Fruit fly (Drosophila melanogaster): ENCODE data around the gene Gr8a.

Gene Gr8a

DNA sequence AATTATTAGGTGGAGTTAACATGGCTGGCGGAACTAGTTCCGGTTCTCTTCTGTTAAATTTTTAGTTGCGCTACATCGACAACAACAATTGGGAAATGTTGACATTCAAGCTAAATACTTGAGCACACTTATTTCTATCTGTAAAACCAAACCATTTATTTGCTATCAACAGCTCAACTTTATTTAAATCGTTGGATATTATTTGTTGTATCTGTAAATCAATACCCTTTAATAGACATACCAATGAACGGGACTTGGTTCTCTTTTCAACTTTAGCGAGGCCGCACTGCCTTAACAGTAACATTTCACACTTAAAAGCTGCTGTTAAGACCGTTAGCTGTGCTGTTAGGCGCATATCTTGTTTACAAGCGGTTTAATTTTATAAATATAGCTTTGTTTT, 33.3 kb upstream of the Gr8a start, which contains the start of gene CG12106 (continued):
- TF ChIP-seq Hr51 (GFP tag; optimal IDR thresholded peaks at IDR 0.05) (peak in 1 of 2 experiments; percentile 48), sob (GFP tag; IDR thresholded peaks at IDR 0.05) (0 out of 2 replicates have a peak, but pooled peaks have one; percentile 13), Asciz (GFP tag; optimal IDR thresholded peaks at IDR 0.05) (no peak), CG9932 (GFP tag; IDR thresholded peaks at IDR 0.05) (no peak; the same call in none of the 2 replicates), Bteb2 (GFP tag; optimal IDR thresholded peaks at IDR 0.05) (no peak), salm (tag; optimal IDR thresholded peaks at IDR 0.05) (no peak), croc (GFP tag; conservative IDR thresholded peaks at IDR 0.05) (no peak; the same call in 2 of the 3 replicates), GATAe (GFP tag; conservative IDR thresholded peaks at IDR 0.05) (no peak), pros (GFP tag; optimal IDR thresholded peaks at IDR 0.05) (no peak), CG43689 (GFP tag; IDR thresholded peaks at IDR 0.05) (no peak), Hey (tag; optimal IDR thresholded peaks at IDR 0.05) (no peak), CG8089 (GFP tag; optimal IDR thresholded peaks at IDR 0.05) (no peak), crc (GFP tag; optimal IDR thresholded peaks at IDR 0.05) (peak; percentile 14), tna (GFP tag; IDR thresholded peaks at IDR 0.05; ENCODE audit: partially characterized antibody) (no peak), exex (tag; optimal IDR thresholded peaks at IDR 0.05) (peak; percentile 28), Antp (GFP tag; optimal IDR thresholded peaks at IDR 0.05) (no peak), CG17829 (tag; optimal IDR thresholded peaks at IDR 0.05) (peak; percentile 49), CG12104 (GFP tag; optimal IDR thresholded peaks at IDR 0.05) (no peak), NFAT (GFP tag; IDR thresholded peaks at IDR 0.05) (no peak), Hand (GFP tag; optimal IDR thresholded peaks at IDR 0.05) (no peak), sc (optimal IDR thresholded peaks at IDR 0.05) (no peak), sc (GFP tag; optimal IDR thresholded peaks at IDR 0.05) (no peak), ab (GFP tag; optimal IDR thresholded peaks at IDR 0.05) (no peak), CG13123 (GFP tag; optimal IDR thresholded peaks at IDR 0.05) (peak; percentile 20), HLHmδ (GFP tag; optimal IDR thresholded peaks at IDR 0.05) (no peak), Pdp1 (GFP tag; optimal IDR thresholded peaks at IDR 0.05) (peak in 1 of 2 experiments; percentile 20), Usf (GFP tag; optimal IDR thresholded peaks at IDR 0.05) (no peak), CG2875 (GFP tag; optimal IDR thresholded peaks at IDR 0.05) (no peak), CG17361 (GFP tag; IDR thresholded peaks at IDR 0.05) (peak; percentile 41; the same call in 1 of the 3 replicates), trem (tag; optimal IDR thresholded peaks at IDR 0.05) (peak; percentile 26), eve (GFP tag; optimal IDR thresholded peaks at IDR 0.05) (no peak), Oaz (GFP tag; IDR thresholded peaks at IDR 0.05) (peak; percentile 42; the same call in 1 of the 2 replicates), CG9797 (GFP tag; optimal IDR thresholded peaks at IDR 0.05) (no peak), maf-S (GFP tag; optimal IDR thresholded peaks at IDR 0.05) (no peak), CG10654 (GFP tag; optimal IDR thresholded peaks at IDR 0.05) (no peak), chm (GFP tag; IDR thresholded peaks at IDR 0.05) (no peak), otp (GFP tag; IDR thresholded peaks at IDR 0.05) (no peak), caup (GFP tag; optimal IDR thresholded peaks at IDR 0.05; ENCODE audit: severe bottlenecking) (no peak), eyg (GFP tag; optimal IDR thresholded peaks at IDR 0.05) (no peak), ttk (GFP tag; IDR thresholded peaks at IDR 0.05) (no peak), CG2712 (tag; optimal IDR thresholded peaks at IDR 0.05) (peak; percentile 42), Meics (GFP tag; optimal IDR thresholded peaks at IDR 0.05) (peak; percentile 46), CG30403 (GFP tag; optimal IDR thresholded peaks at IDR 0.05) (peak; percentile 57), CG1602 (GFP tag; optimal IDR thresholded peaks at IDR 0.05) (peak; percentile 26), CG32767 (GFP tag; IDR thresholded peaks at IDR 0.05) (no peak), CG18011 (GFP tag; optimal IDR thresholded peaks at IDR 0.05) (no peak), CG6175 (GFP tag; IDR thresholded peaks at IDR 0.05) (no peak), CG11398 (GFP tag; optimal IDR thresholded peaks at IDR 0.05) (no peak), CG7928 (GFP tag; optimal IDR thresholded peaks at IDR 0.05) (no peak), CG8359 (GFP tag; optimal IDR thresholded peaks at IDR 0.05; ENCODE audit: borderline replicate concordance) (no peak), insv (GFP tag; optimal IDR thresholded peaks at IDR 0.05) (no peak)

Data from whole organism, embryonic.